Worm (Caenorhabditis elegans): ENCODE measurements around the gene M04D8.7.

Gene M04D8.7

ce11 chrIII:10085103-10085502 lies 47.9 kb downstream of the M04D8.7 start, which contains the start of gene T16H12.13:
T16H12.13 (plus strand) TSS chrIII:10085403.
- TF ChIP-seq lin-39 (tag; optimal IDR thresholded peaks at IDR 0.05): no peak
- TF ChIP-seq mdl-1 (tag; optimal IDR thresholded peaks at IDR 0.05): no peak
- no peak for TF ChIP-seq nhr-67 (tag; optimal IDR thresholded peaks at IDR 0.05)
- TF ChIP-seq elt-2 (tag; optimal IDR thresholded peaks at IDR 0.05): no peak
- TF ChIP-seq aly-2 (tag; optimal IDR thresholded peaks at IDR 0.05): no peak
- TF ChIP-seq hmg-11 (tag; optimal IDR thresholded peaks at IDR 0.05): no peak
- no peak for TF ChIP-seq nhr-237 (tag; optimal IDR thresholded peaks at IDR 0.05)
- no peak for TF ChIP-seq nhr-23 (tag; optimal IDR thresholded peaks at IDR 0.05)
- no peak for TF ChIP-seq sea-2 (GFP tag; optimal IDR thresholded peaks at IDR 0.05)
- TF ChIP-seq egl-5 (tag; optimal IDR thresholded peaks at IDR 0.05): no peak
- no peak for TF ChIP-seq nhr-76 (tag; optimal IDR thresholded peaks at IDR 0.05)
- TF ChIP-seq nhr-12 (tag; optimal IDR thresholded peaks at IDR 0.05): no peak
- TF ChIP-seq ztf-4 (tag; optimal IDR thresholded peaks at IDR 0.05): no peak
- TF ChIP-seq ZK546.5 (tag; optimal IDR thresholded peaks at IDR 0.05): no peak
- no peak for TF ChIP-seq fos-1 (tag; optimal IDR thresholded peaks at IDR 0.05)
- TF ChIP-seq lsy-12 (tag; optimal IDR thresholded peaks at IDR 0.05): no peak
- no peak for TF ChIP-seq snpc-4 (tag; optimal IDR thresholded peaks at IDR 0.05)
- no peak for TF ChIP-seq unc-39 (tag; optimal IDR thresholded peaks at IDR 0.05)
- TF ChIP-seq nhr-28 (tag; optimal IDR thresholded peaks at IDR 0.05): no peak
- no peak for TF ChIP-seq fkh-2 (tag; optimal IDR thresholded peaks at IDR 0.05)

- TF ChIP-seq fkh-10 (GFP tag; optimal IDR thresholded peaks at IDR 0.05) (no peak), ama-1 (optimal IDR thresholded peaks at IDR 0.05) (no peak), ZK546.5 (tag; optimal IDR thresholded peaks at IDR 0.05) (no peak), pqm-1 (tag; optimal IDR thresholded peaks at IDR 0.05) (no peak), ceh-82 (tag; optimal IDR thresholded peaks at IDR 0.05) (no peak), hmg-11 (tag; optimal IDR thresholded peaks at IDR 0.05) (no peak), fos-1 (tag; optimal IDR thresholded peaks at IDR 0.05) (no peak), elt-3 (tag; optimal IDR thresholded peaks at IDR 0.05) (no peak), jun-1 (tag; optimal IDR thresholded peaks at IDR 0.05) (no peak), R02D3.7 (tag; optimal IDR thresholded peaks at IDR 0.05) (no peak), nhr-23 (tag; optimal IDR thresholded peaks at IDR 0.05) (no peak), fkh-2 (tag; optimal IDR thresholded peaks at IDR 0.05) (no peak)
Measured at ce11 chrIII:10085574-10085973, 48.3 kb downstream of the M04D8.7 start.

- no peak for TF ChIP-seq pqm-1 (tag; optimal IDR thresholded peaks at IDR 0.05)
- no peak for TF ChIP-seq egl-5 (tag; optimal IDR thresholded peaks at IDR 0.05)
- TF ChIP-seq lin-39 (tag; optimal IDR thresholded peaks at IDR 0.05): no peak
- no peak for TF ChIP-seq sea-2 (GFP tag; optimal IDR thresholded peaks at IDR 0.05)
- no peak for TF ChIP-seq nhr-43 (tag; optimal IDR thresholded peaks at IDR 0.05; ENCODE audit: poor library complexity, severe bottlenecking)
- TF ChIP-seq nhr-28 (tag; optimal IDR thresholded peaks at IDR 0.05): no peak
- TF ChIP-seq skn-1 (tag; optimal IDR thresholded peaks at IDR 0.05): no peak
Measured at ce11 chrIII:10085983-10086382, 48.7 kb downstream of the M04D8.7 start, which contains the start of gene T16H12.2. T16H12.2 (plus strand) TSS chrIII:10086283.
